Comparison of ENCODE assay signal across 1 fruit fly cellular context in the genomic region with DNA sequence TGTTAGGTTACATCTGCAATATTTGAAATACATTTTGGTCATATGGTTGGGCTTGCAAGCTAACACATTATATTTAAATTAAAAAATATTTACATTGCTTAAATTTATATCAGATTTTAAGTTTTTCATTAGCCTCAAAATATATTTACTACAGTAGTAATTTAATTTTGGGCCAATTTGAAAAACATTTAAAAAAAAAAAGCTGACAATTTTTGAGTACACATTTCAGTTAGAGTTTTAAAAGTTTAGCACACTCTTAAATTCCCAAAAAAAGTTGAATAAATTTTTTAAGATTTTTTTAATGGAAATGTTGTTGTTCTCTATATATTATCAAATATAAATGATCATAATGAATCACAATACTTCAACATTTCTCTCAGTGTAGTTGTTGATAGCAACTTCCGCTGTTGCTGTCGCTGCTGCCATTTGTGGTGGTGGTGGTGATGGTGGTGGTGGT.
TF ChIP-seq lines count a peak whose summit lies in the region.

No protein-coding gene starts in this region.

TF ChIP-seq in whole organism, embryonic, 481 proteins besides CTCF, POLR2A, EP300 and RAD21 (continued from another document and continues in another):
- TF ChIP-seq ap (GFP tag; IDR thresholded peaks at IDR 0.05; lab: Robert Waterston, UW) (peak; percentile 28; the same call in 1 of the 2 replicates), CG4328 (GFP tag; optimal IDR thresholded peaks at IDR 0.05; lab: Kevin White, UChicago) (peak; percentile 44), CG11247 (GFP tag; IDR thresholded peaks at IDR 0.05; lab: Robert Waterston, UW) (no peak), CG12299 (tag; optimal IDR thresholded peaks at IDR 0.05; lab: Kevin White, UChicago) (peak; percentile 22), sens-2 (GFP tag; IDR thresholded peaks at IDR 0.05; lab: Robert Waterston, UW) (no peak), D (optimal IDR thresholded peaks at IDR 0.05; lab: Kevin White, UChicago) (no peak), D (GFP tag; optimal IDR thresholded peaks at IDR 0.05; lab: Kevin White, UChicago) (peak; percentile 87), dmrt11E (tag; optimal IDR thresholded peaks at IDR 0.05; lab: Kevin White, UChicago) (peak; percentile 87), CG10565 (GFP tag; optimal IDR thresholded peaks at IDR 0.05; lab: Kevin White, UChicago) (peak; percentile 4), tap (tag; optimal IDR thresholded peaks at IDR 0.05; lab: Kevin White, UChicago) (peak; percentile 38), org-1 (GFP tag; optimal IDR thresholded peaks at IDR 0.05; lab: Kevin White, UChicago) (peak; percentile 71), Pdp1 (GFP tag; optimal IDR thresholded peaks at IDR 0.05; lab: Kevin White, UChicago) (peak; percentile 25 to 44), lola (GFP tag; optimal IDR thresholded peaks at IDR 0.05; lab: Kevin White, UChicago) (peak in 1 of 3 experiments; percentile 87), tll (GFP tag; optimal IDR thresholded peaks at IDR 0.05; lab: Kevin White, UChicago) (no peak), Ets65A (GFP tag; lab: Kevin White, UChicago) (peak; percentile 44), salm (tag; optimal IDR thresholded peaks at IDR 0.05; lab: Kevin White, UChicago) (peak; percentile 43), corto (GFP tag; optimal IDR thresholded peaks at IDR 0.05; lab: Kevin White, UChicago) (no peak), CG2116 (GFP tag; optimal IDR thresholded peaks at IDR 0.05; lab: Kevin White, UChicago) (peak; percentile 37), Lhr (GFP tag; optimal IDR thresholded peaks at IDR 0.05; lab: Kevin White, UChicago) (peak; percentile 1), CG2678 (tag; optimal IDR thresholded peaks at IDR 0.05; lab: Kevin White, UChicago) (peak; percentile 86), Asciz (GFP tag; optimal IDR thresholded peaks at IDR 0.05; lab: Kevin White, UChicago) (peak; percentile 80), CG10321 (GFP tag; IDR thresholded peaks at IDR 0.05; lab: Robert Waterston, UW) (no peak), Dip3 (GFP tag; optimal IDR thresholded peaks at IDR 0.05; lab: Kevin White, UChicago) (no peak), pzg (GFP tag; optimal IDR thresholded peaks at IDR 0.05; lab: Kevin White, UChicago) (no peak), NC2α (GFP tag; optimal IDR thresholded peaks at IDR 0.05; lab: Kevin White, UChicago) (peak; percentile 18), ind (GFP tag; optimal IDR thresholded peaks at IDR 0.05; lab: Kevin White, UChicago) (peak; percentile 60), ci (GFP tag; IDR thresholded peaks at IDR 0.05; lab: Robert Waterston, UW) (no peak), CG8944 (GFP tag; optimal IDR thresholded peaks at IDR 0.05; lab: Kevin White, UChicago) (no peak), caup (GFP tag; optimal IDR thresholded peaks at IDR 0.05; lab: Kevin White, UChicago; ENCODE audit: severe bottlenecking) (peak; percentile 1), CG15269 (tag; optimal IDR thresholded peaks at IDR 0.05; lab: Kevin White, UChicago) (peak; percentile 68), CG6254 (GFP tag; optimal IDR thresholded peaks at IDR 0.05; lab: Kevin White, UChicago) (peak; percentile 63), CG6765 (GFP tag; optimal IDR thresholded peaks at IDR 0.05; lab: Kevin White, UChicago) (no peak), Chrac-16 (GFP tag; optimal IDR thresholded peaks at IDR 0.05; lab: Kevin White, UChicago) (peak; percentile 62), odd (GFP tag; optimal IDR thresholded peaks at IDR 0.05; lab: Kevin White, UChicago) (peak; percentile 64), nmo (GFP tag; optimal IDR thresholded peaks at IDR 0.05; lab: Kevin White, UChicago) (peak; percentile 76), ken (GFP tag; IDR thresholded peaks at IDR 0.05; lab: Robert Waterston, UW) (no peak), CG1024 (GFP tag; IDR thresholded peaks at IDR 0.05; lab: Robert Waterston, UW) (no peak), fd96Cb (tag; optimal IDR thresholded peaks at IDR 0.05; lab: Kevin White, UChicago) (peak; percentile 87), Ptx1 (GFP tag; IDR thresholded peaks at IDR 0.05; lab: Robert Waterston, UW) (peak; percentile 46), sc (optimal IDR thresholded peaks at IDR 0.05; lab: Kevin White, UChicago) (no peak), sc (GFP tag; optimal IDR thresholded peaks at IDR 0.05; lab: Kevin White, UChicago) (peak; percentile 73), CG14965 (GFP tag; optimal IDR thresholded peaks at IDR 0.05; lab: Kevin White, UChicago; ENCODE audit: borderline replicate concordance) (no peak), usp (GFP tag; optimal IDR thresholded peaks at IDR 0.05; lab: Kevin White, UChicago) (no peak), CG7786 (GFP tag; optimal IDR thresholded peaks at IDR 0.05; lab: Kevin White, UChicago) (peak; percentile 46), CG12769 (tag; optimal IDR thresholded peaks at IDR 0.05; lab: Kevin White, UChicago) (no peak), nau (GFP tag; optimal IDR thresholded peaks at IDR 0.05; lab: Kevin White, UChicago) (peak; percentile 19), CG18262 (tag; optimal IDR thresholded peaks at IDR 0.05; lab: Kevin White, UChicago) (peak; percentile 89), NFAT (GFP tag; IDR thresholded peaks at IDR 0.05; lab: Robert Waterston, UW) (0 out of 2 replicates have a peak, but pooled peaks have one; percentile 28), bcd (GFP tag; optimal IDR thresholded peaks at IDR 0.05; lab: Kevin White, UChicago) (peak; percentile 70), al (GFP tag; IDR thresholded peaks at IDR 0.05; lab: Robert Waterston, UW) (no peak), NfI (GFP tag; optimal IDR thresholded peaks at IDR 0.05; lab: Kevin White, UChicago) (peak; percentile 24), tna (GFP tag; IDR thresholded peaks at IDR 0.05; lab: Robert Waterston, UW; ENCODE audit: partially characterized antibody) (no peak), ro (GFP tag; IDR thresholded peaks at IDR 0.05; lab: Robert Waterston, UW) (no peak; the same call in 1 of the 2 replicates), CG5245 (GFP tag; optimal IDR thresholded peaks at IDR 0.05; lab: Kevin White, UChicago) (peak; percentile 51), CG16813 (GFP tag; IDR thresholded peaks at IDR 0.05; lab: Robert Waterston, UW; ENCODE audit: partially characterized antibody) (no peak), sens (GFP tag; lab: Kevin White, UChicago) (peak; percentile 90), CG11504 (tag; optimal IDR thresholded peaks at IDR 0.05; lab: Kevin White, UChicago) (peak; percentile 89), Taf1 (GFP tag; IDR thresholded peaks at IDR 0.05; lab: Robert Waterston, UW) (no peak), grn (GFP tag; optimal IDR thresholded peaks at IDR 0.05; lab: Kevin White, UChicago) (no peak), cad (GFP tag; optimal IDR thresholded peaks at IDR 0.05; lab: Kevin White, UChicago) (no peak), CG10959 (GFP tag; IDR thresholded peaks at IDR 0.05; lab: Robert Waterston, UW) (0 out of 2 replicates have a peak, but pooled peaks have one; percentile 35), Side (GFP tag; optimal IDR thresholded peaks at IDR 0.05; lab: Kevin White, UChicago) (no peak), trem (tag; optimal IDR thresholded peaks at IDR 0.05; lab: Kevin White, UChicago) (peak; percentile 59), pan (optimal IDR thresholded peaks at IDR 0.05; lab: Kevin White, UChicago) (no peak), pan (GFP tag; optimal IDR thresholded peaks at IDR 0.05 in 1 of 2, IDR thresholded peaks at IDR 0.05 in 1 of 2) (peak in 1 of 2 experiments; percentile 47), HLH3B (GFP tag; IDR thresholded peaks at IDR 0.05; lab: Robert Waterston, UW) (peak; percentile 26; the same call in 1 of the 2 replicates), ATbp (GFP tag; optimal IDR thresholded peaks at IDR 0.05; lab: Kevin White, UChicago) (peak; percentile 63), CG9876 (GFP tag; optimal IDR thresholded peaks at IDR 0.05; lab: Kevin White, UChicago) (no peak), CG15479 (GFP tag; optimal IDR thresholded peaks at IDR 0.05; lab: Kevin White, UChicago) (no peak), Hr3 (GFP tag; optimal IDR thresholded peaks at IDR 0.05; lab: Kevin White, UChicago) (peak; percentile 76), vvl (GFP tag; IDR thresholded peaks at IDR 0.05; lab: Robert Waterston, UW) (peak; percentile 42; the same call in 1 of the 2 replicates), Fer2 (tag; optimal IDR thresholded peaks at IDR 0.05; lab: Kevin White, UChicago) (no peak), CG12104 (GFP tag; optimal IDR thresholded peaks at IDR 0.05; lab: Kevin White, UChicago) (peak; percentile 77), CG12391 (tag; optimal IDR thresholded peaks at IDR 0.05; lab: Kevin White, UChicago) (peak; percentile 82), hb (GFP tag; IDR thresholded peaks at IDR 0.05; lab: Robert Waterston, UW; ENCODE audit: partially characterized antibody) (no peak), Rx (GFP tag; IDR thresholded peaks at IDR 0.05; lab: Robert Waterston, UW) (0 out of 2 replicates have a peak, but pooled peaks have one; percentile 15), en (GFP tag; optimal IDR thresholded peaks at IDR 0.05; lab: Kevin White, UChicago) (no peak), CG32772 (GFP tag; IDR thresholded peaks at IDR 0.05; lab: Robert Waterston, UW) (0 out of 2 replicates have a peak, but pooled peaks have one; percentile 35), gsb-n (tag; optimal IDR thresholded peaks at IDR 0.05; lab: Kevin White, UChicago) (peak; percentile 73), wor (GFP tag; IDR thresholded peaks at IDR 0.05; lab: Robert Waterston, UW) (peak; percentile 35), pfk (GFP tag; optimal IDR thresholded peaks at IDR 0.05; lab: Kevin White, UChicago) (no peak), phol (tag; optimal IDR thresholded peaks at IDR 0.05; lab: Kevin White, UChicago) (peak; percentile 91), CG2202 (tag; optimal IDR thresholded peaks at IDR 0.05; lab: Kevin White, UChicago) (peak; percentile 36), CoRest (tag; optimal IDR thresholded peaks at IDR 0.05; lab: Kevin White, UChicago) (peak; percentile 86), CG18619 (GFP tag; optimal IDR thresholded peaks at IDR 0.05; lab: Kevin White, UChicago) (peak; percentile 65), CG11723 (GFP tag; optimal IDR thresholded peaks at IDR 0.05; lab: Kevin White, UChicago) (peak; percentile 55), CG8765 (GFP tag; IDR thresholded peaks at IDR 0.05; lab: Robert Waterston, UW) (peak; percentile 24; the same call in 1 of the 2 replicates), CG12236 (GFP tag; optimal IDR thresholded peaks at IDR 0.05; lab: Kevin White, UChicago) (no peak), E2f2 (GFP tag; IDR thresholded peaks at IDR 0.05; lab: Robert Waterston, UW) (peak; percentile 37; the same call in 1 of the 2 replicates), gem (tag; optimal IDR thresholded peaks at IDR 0.05; lab: Kevin White, UChicago) (peak; percentile 87), chn (GFP tag; optimal IDR thresholded peaks at IDR 0.05; lab: Kevin White, UChicago) (peak; percentile 61), CG3407 (GFP tag; optimal IDR thresholded peaks at IDR 0.05; lab: Kevin White, UChicago) (peak; percentile 65), Eip74EF (GFP tag; optimal IDR thresholded peaks at IDR 0.05; lab: Kevin White, UChicago) (peak in 1 of 2 experiments; percentile 70), ftz-f1 (GFP tag; optimal IDR thresholded peaks at IDR 0.05; lab: Kevin White, UChicago) (no peak), CG16779 (GFP tag; IDR thresholded peaks at IDR 0.05; lab: Robert Waterston, UW) (no peak), CG12942 (GFP tag; optimal IDR thresholded peaks at IDR 0.05; lab: Kevin White, UChicago) (peak; percentile 52), Med (GFP tag; lab: Kevin White, UChicago) (peak; percentile 73), dati (GFP tag; IDR thresholded peaks at IDR 0.05; lab: Robert Waterston, UW) (0 out of 2 replicates have a peak, but pooled peaks have one; percentile 15), esg (GFP tag; conservative IDR thresholded peaks at IDR 0.05; lab: Robert Waterston, UW) (peak; percentile 19; the same call in 1 of the 2 replicates), trh (GFP tag; optimal IDR thresholded peaks at IDR 0.05; lab: Kevin White, UChicago) (peak; percentile 3), CG4360 (GFP tag; IDR thresholded peaks at IDR 0.05; lab: Robert Waterston, UW) (no peak), jigr1 (GFP tag; IDR thresholded peaks at IDR 0.05; lab: Robert Waterston, UW) (peak; percentile 39; the same call in 1 of the 3 replicates), sisA (GFP tag; IDR thresholded peaks at IDR 0.05; lab: Robert Waterston, UW) (peak; percentile 29; the same call in 1 of the 2 replicates), CG7556 (GFP tag; optimal IDR thresholded peaks at IDR 0.05; lab: Kevin White, UChicago) (peak; percentile 89), jing (GFP tag; optimal IDR thresholded peaks at IDR 0.05; lab: Kevin White, UChicago) (peak; percentile 30), ssp (GFP tag; IDR thresholded peaks at IDR 0.05; lab: Robert Waterston, UW) (0 out of 2 replicates have a peak, but pooled peaks have one; percentile 29), Blimp-1 (GFP tag; optimal IDR thresholded peaks at IDR 0.05; lab: Kevin White, UChicago) (peak; percentile 82), cwo (GFP tag; optimal IDR thresholded peaks at IDR 0.05; lab: Kevin White, UChicago) (peak; percentile 54), Atf3 (GFP tag; optimal IDR thresholded peaks at IDR 0.05; lab: Kevin White, UChicago) (peak; percentile 22), Nf-YC (tag; optimal IDR thresholded peaks at IDR 0.05; lab: Kevin White, UChicago) (no peak), dysf (GFP tag; IDR thresholded peaks at IDR 0.05; lab: Robert Waterston, UW) (peak; percentile 51), vnd (GFP tag; IDR thresholded peaks at IDR 0.05; lab: Robert Waterston, UW; ENCODE audit: partially characterized antibody) (no peak), Dek (tag; optimal IDR thresholded peaks at IDR 0.05; lab: Kevin White, UChicago) (peak; percentile 42), CG15011 (GFP tag; optimal IDR thresholded peaks at IDR 0.05; lab: Kevin White, UChicago) (peak; percentile 44), CG4854 (GFP tag; optimal IDR thresholded peaks at IDR 0.05; lab: Kevin White, UChicago) (peak; percentile 4), tx (GFP tag; optimal IDR thresholded peaks at IDR 0.05; lab: Kevin White, UChicago) (no peak), Sry-δ (GFP tag; optimal IDR thresholded peaks at IDR 0.05; lab: Kevin White, UChicago) (no peak), CG42726 (GFP tag; IDR thresholded peaks at IDR 0.05; lab: Robert Waterston, UW; ENCODE audit: partially characterized antibody) (no peak), CG18476 (GFP tag; optimal IDR thresholded peaks at IDR 0.05; lab: Kevin White, UChicago) (peak; percentile 41), oc (tag; optimal IDR thresholded peaks at IDR 0.05; lab: Kevin White, UChicago) (peak; percentile 57), pho (GFP tag; optimal IDR thresholded peaks at IDR 0.05; lab: Kevin White, UChicago) (peak; percentile 27), CG13775 (GFP tag; optimal IDR thresholded peaks at IDR 0.05; lab: Kevin White, UChicago) (peak; percentile 66), CG6654 (GFP tag; optimal IDR thresholded peaks at IDR 0.05; lab: Kevin White, UChicago) (peak; percentile 47), ato (GFP tag; IDR thresholded peaks at IDR 0.05; lab: Robert Waterston, UW; ENCODE audit: partially characterized antibody) (no peak)
